Worm (Caenorhabditis elegans): ENCODE data around the gene sre-45.

ce11 chrII:13529131-13529530, 11.4 kb downstream of the sre-45 start:
- TF ChIP-seq fkh-10 (GFP tag; optimal IDR thresholded peaks at IDR 0.05) (no peak), spr-3 (GFP tag; optimal IDR thresholded peaks at IDR 0.05) (no peak), nhr-28 (tag; optimal IDR thresholded peaks at IDR 0.05) (no peak), lin-39 (tag; optimal IDR thresholded peaks at IDR 0.05) (no peak), nhr-77 (tag; optimal IDR thresholded peaks at IDR 0.05) (no peak), aha-1 (tag) (no peak), fos-1 (tag; optimal IDR thresholded peaks at IDR 0.05) (no peak), nhr-11 (tag; optimal IDR thresholded peaks at IDR 0.05) (no peak), lin-15B (tag; optimal IDR thresholded peaks at IDR 0.05) (no peak), aly-2 (tag; optimal IDR thresholded peaks at IDR 0.05) (no peak), madf-9 (GFP tag; conservative IDR thresholded peaks at IDR 0.05) (no peak), D1046.2 (GFP tag; IDR thresholded peaks at IDR 0.05) (no peak), ztf-11 (tag; optimal IDR thresholded peaks at IDR 0.05) (no peak)

All from whole organism, L4 larva.